Worm (Caenorhabditis elegans) whole organism, mixed stage, embryonic: ENCODE results near the gene srw-99.

Experiments used
- M03D4.4 ChIP-seq: sonication (generic microtip); optimal IDR thresholded peaks from 2 replicates; lab custom pipeline; 2017; ENCODE audit warnings: mild to moderate bottlenecking, missing genetic modification characterization, missing compliant biosample characterization
- blmp-1 ChIP-seq: fragments of 150-350 bp; optimal IDR thresholded peaks from 2 replicates; lab custom pipeline; 2014; ENCODE audit warnings: missing biosample characterization, missing genetic modification characterization
- ces-1 ChIP-seq: fragments of 150-350 bp; optimal IDR thresholded peaks from 2 replicates; lab custom pipeline; 2014; ENCODE audit warnings: missing biosample characterization, missing genetic modification reagents, missing genetic modification characterization
- lsy-2 ChIP-seq: fragments of 150-350 bp; optimal IDR thresholded peaks from 2 replicates; lab custom pipeline; 2014; ENCODE audit warnings: missing biosample characterization, missing genetic modification characterization
- nhr-12 ChIP-seq: fragments of 150-350 bp; optimal IDR thresholded peaks from 2 replicates; lab custom pipeline; 2014; ENCODE audit warnings: missing biosample characterization, missing genetic modification characterization
- nhr-237 ChIP-seq: fragments of 150-350 bp; optimal IDR thresholded peaks from 2 replicates; lab custom pipeline; 2014; ENCODE audit warnings: missing biosample characterization, missing genetic modification characterization
- nhr-28 ChIP-seq: fragments of 150-350 bp; optimal IDR thresholded peaks from 2 replicates; lab custom pipeline; 2014; ENCODE audit warnings: missing biosample characterization, missing genetic modification characterization
- pha-4 ChIP-seq: fragments of 150-350 bp; optimal IDR thresholded peaks from 2 replicates; lab custom pipeline; 2018; ENCODE audit warnings: missing biosample characterization, missing genetic modification reagents, missing genetic modification characterization
- sptf-1 ChIP-seq: sonication (generic microtip); optimal IDR thresholded peaks from 2 replicates; lab custom pipeline; 2017; ENCODE audit warnings: mild to moderate bottlenecking, missing genetic modification characterization, moderate library complexity, missing compliant biosample characterization
- unc-120 ChIP-seq: sonication (generic microtip); optimal IDR thresholded peaks from 2 replicates; lab custom pipeline; 2017; ENCODE audit warnings: missing genetic modification characterization, missing compliant biosample characterization; ENCODE audit not compliant: poor library complexity, severe bottlenecking

ce11 chrV:1668216-1668615 lies 40.3 kb upstream of the srw-99 start, which contains the start of gene irld-42:
- TF ChIP-seq blmp-1 (no peak), nhr-237 (tag; lab: Kevin White, UChicago) (no peak), sptf-1 (tag; lab: Kevin White, UChicago) (no peak), pha-4 (tag; lab: Kevin White, UChicago) (no peak), ces-1 (no peak), nhr-28 (no peak), unc-120 (no peak), lsy-2 (no peak), nhr-12 (tag; lab: Kevin White, UChicago) (no peak), M03D4.4 (tag; lab: Kevin White, UChicago) (no peak)
